Worm (Caenorhabditis elegans) whole organism, young adult: ENCODE results near the gene T17H7.7.

Experiments used
- B0035.1 ChIP-seq: sonication (generic microtip); optimal IDR thresholded peaks from 2 replicates; lab custom pipeline; 2016; ENCODE audit warnings: missing genetic modification characterization, mild to moderate bottlenecking, missing compliant biosample characterization, missing genotype, missing genetic modification reagents
- F33H1.4 ChIP-seq: fragments of 200-800 bp; sonication (Bioruptor generic); IDR thresholded peaks from 2 replicates; pipeline ENCODE4 v1.3.6; 2022; ENCODE audit warnings: missing genetic modification reagents, missing genetic modification characterization, missing compliant biosample characterization
- F37B4.10 ChIP-seq: fragments of 200-800 bp; sonication (Bioruptor generic); IDR thresholded peaks from 2 replicates; pipeline ENCODE4 v1.3.6; 2022; ENCODE audit warnings: missing genetic modification characterization, missing compliant biosample characterization
- F39B2.1 ChIP-seq: fragments of 200-800 bp; sonication (Bioruptor generic); IDR thresholded peaks from 2 replicates; pipeline ENCODE4 v1.3.6; 2022; ENCODE audit warnings: missing genetic modification reagents, missing genetic modification characterization, missing compliant biosample characterization
- F49E8.2 ChIP-seq: sonication (generic microtip); optimal IDR thresholded peaks from 3 replicates; lab custom pipeline; 2017; ENCODE audit warnings: missing genetic modification characterization, mild to moderate bottlenecking, missing compliant biosample characterization, antibody characterized with exemption, moderate library complexity; ENCODE audit not compliant: insufficient read depth
- F57C9.4 ChIP-seq: sonication (generic microtip); optimal IDR thresholded peaks from 2 replicates; lab custom pipeline; 2017; ENCODE audit warnings: mild to moderate bottlenecking, missing genetic modification characterization, missing compliant biosample characterization
- K11D2.4 ChIP-seq: fragments of 200-800 bp; sonication (Bioruptor generic); IDR thresholded peaks from 2 replicates; pipeline ENCODE4 v1.3.6; 2022; ENCODE audit warnings: missing genetic modification reagents, missing genetic modification characterization, missing compliant biosample characterization
- Y67H2A.10 ChIP-seq: fragments of 200-800 bp; sonication (Bioruptor generic); conservative IDR thresholded peaks from 2 replicates; pipeline ENCODE4 v1.3.6; 2022; ENCODE audit warnings: missing genetic modification reagents, missing genetic modification characterization, missing compliant biosample characterization
- akir-1 ChIP-seq: fragments of 200-800 bp; sonication (Bioruptor generic); optimal IDR thresholded peaks from 2 replicates; lab custom pipeline; 2018; ENCODE audit warnings: mild to moderate bottlenecking, missing genetic modification characterization, moderate library complexity, missing compliant biosample characterization
- aptf-3 ChIP-seq: fragments of 200-800 bp; sonication (Bioruptor generic); IDR thresholded peaks from 2 replicates; pipeline ENCODE4 v1.3.6; 2022; ENCODE audit warnings: missing genetic modification characterization, missing compliant biosample characterization
- atf-7 ChIP-seq: sonication (generic microtip); optimal IDR thresholded peaks from 2 replicates; lab custom pipeline; 2017; ENCODE audit warnings: mild to moderate bottlenecking, missing genetic modification characterization, missing compliant biosample characterization
- athp-1 ChIP-seq: sonication (generic microtip); optimal IDR thresholded peaks from 2 replicates; lab custom pipeline; 2017; ENCODE audit warnings: mild to moderate bottlenecking, missing genetic modification characterization, missing compliant biosample characterization
- cebp-1 ChIP-seq, 2 experiments: fragments of 200-800 bp in 1 of 2; sonication (Bioruptor generic) in 1 of 2; sonication (generic microtip) in 1 of 2; IDR thresholded peaks in 1 of 2; optimal IDR thresholded peaks in 1 of 2; 2 replicates each; pipeline versions ENCODE4 v1.3.6 to Lab custom; 2017 to 2022; ENCODE audit warnings: missing compliant biosample characterization in 2 of 2, missing genetic modification characterization in 2 of 2, mild to moderate bottlenecking in 1 of 2, missing genetic modification reagents in 1 of 2, moderate library complexity in 1 of 2
- ceh-100 ChIP-seq: fragments of 200-800 bp; sonication (Bioruptor generic); IDR thresholded peaks from 2 replicates; pipeline ENCODE4 v1.3.6; 2022; ENCODE audit warnings: missing genetic modification reagents, missing genetic modification characterization, missing compliant biosample characterization
- ceh-40 ChIP-seq: fragments of 200-800 bp; sonication (Bioruptor generic); IDR thresholded peaks from 2 replicates; pipeline ENCODE4 v1.3.6; 2022; ENCODE audit warnings: missing genetic modification characterization, missing compliant biosample characterization
- ceh-91 ChIP-seq: fragments of 200-800 bp; sonication (Bioruptor generic); IDR thresholded peaks from 2 replicates; pipeline ENCODE4 v1.3.6; 2022; ENCODE audit warnings: missing genetic modification reagents, missing genetic modification characterization, missing compliant biosample characterization
- dpl-1 ChIP-seq: fragments of 150-350 bp; optimal IDR thresholded peaks from 2 replicates; lab custom pipeline; 2014; ENCODE audit warnings: missing biosample characterization, missing genetic modification reagents, missing genetic modification characterization
- egl-18 ChIP-seq: fragments of 200-800 bp; sonication (Bioruptor generic); IDR thresholded peaks from 2 replicates; pipeline ENCODE4 v1.3.6; 2022; ENCODE audit warnings: missing genetic modification reagents, missing genetic modification characterization, missing compliant biosample characterization
- egrh-3 ChIP-seq: fragments of 200-800 bp; sonication (Bioruptor generic); IDR thresholded peaks from 2 replicates; pipeline ENCODE4 v1.3.6; 2022; ENCODE audit warnings: missing genetic modification reagents, missing genetic modification characterization, missing compliant biosample characterization
- ets-4 ChIP-seq: fragments of 200-800 bp; sonication (Bioruptor generic); optimal IDR thresholded peaks from 2 replicates; lab custom pipeline; 2018; ENCODE audit warnings: mild to moderate bottlenecking, missing genetic modification characterization, missing compliant biosample characterization
- gei-17 ChIP-seq: fragments of 200-800 bp; sonication (Bioruptor generic); optimal IDR thresholded peaks from 2 replicates; lab custom pipeline; 2018; ENCODE audit warnings: mild to moderate bottlenecking, missing genetic modification characterization, missing compliant biosample characterization
- hmg-1.2 ChIP-seq: fragments of 200-800 bp; sonication (Bioruptor generic); IDR thresholded peaks from 2 replicates; pipeline ENCODE4 v1.3.6; 2022; ENCODE audit warnings: missing genetic modification reagents, missing genetic modification characterization, missing compliant biosample characterization
- hrde-1 ChIP-seq: sonication (generic microtip); optimal IDR thresholded peaks from 2 replicates; lab custom pipeline; 2016; ENCODE audit warnings: missing genetic modification characterization, mild to moderate bottlenecking, missing compliant biosample characterization, moderate library complexity, missing genotype, missing genetic modification reagents, borderline replicate concordance
- lin-35 ChIP-seq, 3 experiments: fragments of 150-350 bp in 2 of 3; sonication (generic microtip) in 1 of 3; optimal IDR thresholded peaks; 2 replicates each; lab custom pipeline; 2014 to 2018; ENCODE audit warnings: missing biosample characterization in 3 of 3, missing genetic modification characterization in 3 of 3, missing genetic modification reagents in 3 of 3
- lin-40 ChIP-seq: sonication (generic microtip); optimal IDR thresholded peaks from 2 replicates; lab custom pipeline; 2016; ENCODE audit warnings: missing genetic modification characterization, mild to moderate bottlenecking, missing compliant biosample characterization, missing genotype, missing genetic modification reagents
- lin-54 ChIP-seq: fragments of 200-800 bp; sonication (Bioruptor generic); optimal IDR thresholded peaks from 2 replicates; lab custom pipeline; 2018; ENCODE audit warnings: mild to moderate bottlenecking, missing genetic modification characterization, missing compliant biosample characterization
- lir-1 ChIP-seq: fragments of 200-800 bp; sonication (Bioruptor generic); conservative IDR thresholded peaks from 2 replicates; pipeline ENCODE4 v1.3.6; 2022; ENCODE audit warnings: missing genetic modification reagents, missing genetic modification characterization, missing compliant biosample characterization
- madf-3 ChIP-seq: fragments of 200-800 bp; sonication (Bioruptor generic); IDR thresholded peaks from 2 replicates; pipeline ENCODE4 v1.3.6; 2022; ENCODE audit warnings: missing genetic modification reagents, missing genetic modification characterization, missing compliant biosample characterization
- madf-8 ChIP-seq: fragments of 200-800 bp; sonication (Bioruptor generic); conservative IDR thresholded peaks from 2 replicates; pipeline ENCODE4 v1.3.6; 2022; ENCODE audit warnings: missing genetic modification reagents, missing genetic modification characterization, missing compliant biosample characterization
- mel-28 ChIP-seq: sonication (generic microtip); optimal IDR thresholded peaks from 2 replicates; lab custom pipeline; 2016; ENCODE audit warnings: borderline replicate concordance, mild to moderate bottlenecking, missing genetic modification characterization, missing compliant biosample characterization
- mxl-1 ChIP-seq: sonication (generic microtip); optimal IDR thresholded peaks from 2 replicates; lab custom pipeline; 2016; ENCODE audit warnings: missing genetic modification characterization, missing compliant biosample characterization
- nhr-179 ChIP-seq: sonication (generic microtip); optimal IDR thresholded peaks from 2 replicates; lab custom pipeline; 2016; ENCODE audit warnings: mild to moderate bottlenecking, missing genetic modification characterization, missing compliant biosample characterization
- pbrm-1 ChIP-seq: fragments of 200-800 bp; sonication (Bioruptor generic); IDR thresholded peaks from 2 replicates; pipeline ENCODE4 v1.3.6; 2022; ENCODE audit warnings: missing genetic modification reagents, missing genetic modification characterization, missing compliant biosample characterization
- rec-8 ChIP-seq, 2 experiments: sonication (generic microtip); optimal IDR thresholded peaks; 2 replicates each; lab custom pipeline; 2016; ENCODE audit warnings: mild to moderate bottlenecking in 2 of 2, missing genetic modification characterization in 2 of 2, missing genetic modification reagents in 2 of 2, missing genotype in 2 of 2, missing biosample characterization in 1 of 2, missing compliant biosample characterization in 1 of 2, moderate library complexity in 1 of 2
- repo-1 ChIP-seq: sonication (generic microtip); optimal IDR thresholded peaks from 2 replicates; lab custom pipeline; 2017; ENCODE audit warnings: mild to moderate bottlenecking, missing genetic modification characterization, missing compliant biosample characterization
- sdz-38 ChIP-seq: sonication (generic microtip); optimal IDR thresholded peaks from 2 replicates; lab custom pipeline; 2016; ENCODE audit warnings: missing genotype, missing genetic modification characterization, missing compliant biosample characterization
- snpc-1.1 ChIP-seq: sonication (generic microtip); optimal IDR thresholded peaks from 2 replicates; lab custom pipeline; 2017; ENCODE audit warnings: missing genetic modification characterization, mild to moderate bottlenecking, missing compliant biosample characterization, antibody characterized with exemption, moderate library complexity, missing genotype, missing genetic modification reagents; ENCODE audit not compliant: insufficient read depth
- snpc-1.3 ChIP-seq: sonication (generic microtip); optimal IDR thresholded peaks from 2 replicates; lab custom pipeline; 2017; ENCODE audit warnings: missing genetic modification characterization, mild to moderate bottlenecking, missing compliant biosample characterization, antibody characterized with exemption, moderate library complexity, missing genotype, missing genetic modification reagents; ENCODE audit not compliant: insufficient read depth
- snpc-3.4 ChIP-seq: sonication (generic microtip); optimal IDR thresholded peaks from 2 replicates; lab custom pipeline; 2017; ENCODE audit warnings: missing genetic modification characterization, mild to moderate bottlenecking, missing compliant biosample characterization, antibody characterized with exemption, moderate library complexity, missing genotype, missing genetic modification reagents
- snpc-4 ChIP-seq, 5 experiments: fragments of 150-350 bp in 1 of 5; sonication (generic microtip) in 4 of 5; optimal IDR thresholded peaks; 2 replicates each; lab custom pipeline; 2014 to 2018; ENCODE audit warnings: missing genetic modification characterization in 5 of 5, missing biosample characterization in 3 of 5, antibody characterized with exemption in 2 of 5, mild to moderate bottlenecking in 2 of 5, missing compliant biosample characterization in 2 of 5, missing genotype in 2 of 5, moderate library complexity in 2 of 5, missing genetic modification reagents in 1 of 5
- tbp1 ChIP-seq: fragments of 200-800 bp; sonication (Bioruptor generic); optimal IDR thresholded peaks from 2 replicates; lab custom pipeline; 2018; ENCODE audit warnings: mild to moderate bottlenecking, missing genetic modification characterization, missing compliant biosample characterization
- tbx-9 ChIP-seq: sonication (generic microtip); optimal IDR thresholded peaks from 2 replicates; lab custom pipeline; 2016; ENCODE audit warnings: borderline replicate concordance, missing genetic modification characterization, inconsistent platforms, missing compliant biosample characterization
- xnd-1 ChIP-seq: sonication (generic microtip); optimal IDR thresholded peaks from 2 replicates; lab custom pipeline; 2016; ENCODE audit warnings: missing genotype, missing genetic modification reagents, missing genetic modification characterization, missing compliant biosample characterization
- zfh-2 ChIP-seq: fragments of 200-800 bp; sonication (Bioruptor generic); conservative IDR thresholded peaks from 2 replicates; pipeline ENCODE4 v1.3.6; 2022; ENCODE audit warnings: missing genetic modification reagents, missing genetic modification characterization, missing compliant biosample characterization
- ztf-18 ChIP-seq: sonication (generic microtip); optimal IDR thresholded peaks from 2 replicates; lab custom pipeline; 2016; ENCODE audit warnings: missing genotype, mild to moderate bottlenecking, missing genetic modification characterization, missing compliant biosample characterization
- ztf-6 ChIP-seq: fragments of 200-800 bp; sonication (Bioruptor generic); IDR thresholded peaks from 2 replicates; pipeline ENCODE4 v1.3.6; 2022; ENCODE audit warnings: missing genetic modification reagents, missing genetic modification characterization, missing compliant biosample characterization

T17H7.7 gene

DNA sequence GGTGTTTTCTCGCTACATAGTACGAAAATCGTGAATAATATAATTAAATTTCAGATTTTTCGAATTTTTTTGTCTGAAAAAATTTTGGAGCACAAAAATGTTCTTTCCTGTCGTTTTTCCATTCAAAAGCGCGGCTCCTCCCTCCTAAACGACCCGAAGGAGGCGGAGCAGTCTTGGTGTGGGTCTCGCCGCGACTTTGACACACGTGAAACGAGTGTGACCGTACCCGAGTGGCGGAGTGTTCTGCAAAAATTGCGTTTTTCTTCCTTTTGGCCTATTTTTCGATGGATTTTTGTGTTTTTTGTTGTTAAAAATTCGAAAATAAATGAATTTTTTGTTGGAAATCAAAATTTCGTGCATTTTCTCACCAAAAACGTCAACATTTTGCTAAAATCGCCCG, 35.7 kb upstream of the T17H7.7 start, which contains the start of gene snt-2 (continued):
- TF ChIP-seq akir-1 (GFP tag; lab: Kevin White, UChicago) = no peak
- no peak for TF ChIP-seq atf-7 (tag; lab: Kevin White, UChicago)
- no peak for TF ChIP-seq lir-1 (GFP tag; lab: Robert Waterston, UW)
- no peak for TF ChIP-seq ztf-6 (GFP tag; lab: Robert Waterston, UW)
- peak; percentile 49 for TF ChIP-seq tbp1 (GFP tag; lab: Kevin White, UChicago)
- peak; percentile 36 for TF ChIP-seq ztf-18
- no peak for TF ChIP-seq F57C9.4
- no peak for TF ChIP-seq sdz-38 (tag; lab: Kevin White, UChicago)
- TF ChIP-seq hrde-1 (tag; lab: Kevin White, UChicago) = no peak
- no peak for TF ChIP-seq nhr-179 (tag; lab: Kevin White, UChicago)
- TF ChIP-seq egl-18 (GFP tag; lab: Robert Waterston, UW) = no peak
- TF ChIP-seq snpc-3.4 = peak; percentile 19
- no peak for TF ChIP-seq Y67H2A.10 (GFP tag; lab: Robert Waterston, UW)
- no peak for TF ChIP-seq rec-8 (tag; optimal IDR thresholded peaks at IDR 0.05; lab: Kevin White, UChicago)
- TF ChIP-seq aptf-3 (GFP tag; lab: Robert Waterston, UW) = no peak
- TF ChIP-seq B0035.1 (tag; lab: Kevin White, UChicago) = no peak
- TF ChIP-seq madf-8 = 0 out of 2 replicates have a peak, but pooled peaks have one; percentile 13
- peak; percentile 47 for TF ChIP-seq lin-40 (tag; lab: Kevin White, UChicago)
- TF ChIP-seq repo-1 = no peak
- TF ChIP-seq snpc-4 (GFP tag; optimal IDR thresholded peaks at IDR 0.05; lab: Kevin White, UChicago) = no peak
- peak in 1 of 4 experiments; percentile 3 for TF ChIP-seq snpc-4 (tag; optimal IDR thresholded peaks at IDR 0.05; lab: Kevin White, UChicago)
- TF ChIP-seq snpc-1.3 (tag; lab: Kevin White, UChicago) = peak; percentile 69
- peak; percentile 27; the same call in 1 of the 2 replicates for TF ChIP-seq ceh-100 (GFP tag; lab: Robert Waterston, UW)
- TF ChIP-seq madf-3 (GFP tag; lab: Robert Waterston, UW) = no peak
- TF ChIP-seq lin-35 (GFP tag; optimal IDR thresholded peaks at IDR 0.05; lab: Kevin White, UChicago) = peak in 1 of 3 experiments; percentile 55
- TF ChIP-seq hmg-1.2 (GFP tag; lab: Robert Waterston, UW) = peak; percentile 35
- TF ChIP-seq F33H1.4 (GFP tag; lab: Robert Waterston, UW) = peak; percentile 96
- TF ChIP-seq F49E8.2 (tag; lab: Kevin White, UChicago) = peak; percentile 52
- peak; percentile 23 for TF ChIP-seq xnd-1 (tag; lab: Kevin White, UChicago)
- 0 out of 2 replicates have a peak, but pooled peaks have one; percentile 44 for TF ChIP-seq ceh-91 (GFP tag; lab: Robert Waterston, UW)
- no peak for TF ChIP-seq F39B2.1 (GFP tag; lab: Robert Waterston, UW)
- no peak for TF ChIP-seq mxl-1 (tag; lab: Kevin White, UChicago)
- TF ChIP-seq dpl-1 = peak; percentile 20
- no peak for TF ChIP-seq ceh-40
- TF ChIP-seq athp-1 = no peak
- TF ChIP-seq snpc-1.1 = no peak
- TF ChIP-seq mel-28 = no peak
- TF ChIP-seq F37B4.10 (GFP tag; lab: Robert Waterston, UW) = no peak
- no peak for TF ChIP-seq cebp-1 (GFP tag; IDR thresholded peaks at IDR 0.05; lab: Robert Waterston, UW)
- TF ChIP-seq cebp-1 (tag; optimal IDR thresholded peaks at IDR 0.05; lab: Kevin White, UChicago) = peak; percentile 63
- peak; percentile 58 for TF ChIP-seq lin-54 (GFP tag; lab: Kevin White, UChicago)
- TF ChIP-seq zfh-2 (GFP tag; lab: Robert Waterston, UW) = peak; percentile 75
- no peak for TF ChIP-seq gei-17
- peak; percentile 73 for TF ChIP-seq pbrm-1
- TF ChIP-seq egrh-3 (GFP tag; lab: Robert Waterston, UW) = 0 out of 2 replicates have a peak, but pooled peaks have one; percentile 17
- no peak for TF ChIP-seq tbx-9 (tag; lab: Kevin White, UChicago)
- no peak for TF ChIP-seq K11D2.4
- no peak for TF ChIP-seq ets-4
